Fruit fly (Drosophila melanogaster): ENCODE measurements around the gene lost.

The lost gene

DNA sequence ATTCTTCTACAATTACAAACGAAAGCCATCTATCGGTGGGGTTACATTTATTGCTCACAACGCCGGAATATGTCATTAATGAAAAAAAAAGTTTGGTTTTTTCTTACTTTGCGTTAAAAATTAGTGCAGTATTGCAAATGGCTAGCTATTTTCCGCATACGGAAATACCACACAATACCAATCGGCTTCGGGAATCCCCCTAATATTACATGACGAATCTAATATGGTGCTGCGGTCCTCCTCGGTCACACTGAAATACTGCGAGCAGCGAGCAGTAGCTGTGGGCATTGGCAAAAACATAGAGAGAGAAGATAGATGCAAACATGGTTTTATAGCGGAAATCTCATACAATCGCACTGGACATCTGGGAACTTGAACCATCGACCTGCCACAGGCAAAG, 15.4 kb upstream of the lost start, which contains the start of gene tub (continued):
- peak; percentile 57 for TF ChIP-seq CG14710 (tag; optimal IDR thresholded peaks at IDR 0.05)
- no peak for TF ChIP-seq CG10147 (GFP tag; optimal IDR thresholded peaks at IDR 0.05)
- peak; percentile 6 for TF ChIP-seq CG7556 (GFP tag; optimal IDR thresholded peaks at IDR 0.05)
- no peak for TF ChIP-seq disco-r (GFP tag; optimal IDR thresholded peaks at IDR 0.05)
- TF ChIP-seq ssp (GFP tag; IDR thresholded peaks at IDR 0.05): peak; percentile 72
- no peak for TF ChIP-seq D (optimal IDR thresholded peaks at IDR 0.05)
- TF ChIP-seq D (GFP tag; optimal IDR thresholded peaks at IDR 0.05): no peak
- no peak for TF ChIP-seq CG11093 (GFP tag; IDR thresholded peaks at IDR 0.05)
- TF ChIP-seq z (GFP tag; IDR thresholded peaks at IDR 0.05): no peak
- TF ChIP-seq dmrt11E (tag; optimal IDR thresholded peaks at IDR 0.05): peak; percentile 12
- no peak for TF ChIP-seq Camta (GFP tag; optimal IDR thresholded peaks at IDR 0.05)
- no peak for TF ChIP-seq CG12942 (GFP tag; optimal IDR thresholded peaks at IDR 0.05)
- peak; percentile 44 for TF ChIP-seq CG18262 (tag; optimal IDR thresholded peaks at IDR 0.05)
- peak; percentile 40; the same call in 1 of the 2 replicates for TF ChIP-seq CG14014 (GFP tag; IDR thresholded peaks at IDR 0.05)
- peak; percentile 43 for TF ChIP-seq Nf-YC (tag; optimal IDR thresholded peaks at IDR 0.05)
- peak; percentile 38; the same call in 1 of the 2 replicates for TF ChIP-seq lmd (GFP tag; IDR thresholded peaks at IDR 0.05)
- TF ChIP-seq fu2 (GFP tag; optimal IDR thresholded peaks at IDR 0.05): no peak
- TF ChIP-seq zen (tag; optimal IDR thresholded peaks at IDR 0.05): peak; percentile 67
- no peak for TF ChIP-seq CG6272 (GFP tag; IDR thresholded peaks at IDR 0.05)
- no peak for TF ChIP-seq stc (GFP tag; IDR thresholded peaks at IDR 0.05)
- no peak for TF ChIP-seq Usf (GFP tag; optimal IDR thresholded peaks at IDR 0.05)
- no peak for TF ChIP-seq esg (GFP tag; conservative IDR thresholded peaks at IDR 0.05)
- TF ChIP-seq Bdp1 (GFP tag; optimal IDR thresholded peaks at IDR 0.05): no peak
- peak; percentile 84 for TF ChIP-seq CG12659 (GFP tag; optimal IDR thresholded peaks at IDR 0.05)
- peak; percentile 63 for TF ChIP-seq Xbp1 (GFP tag; optimal IDR thresholded peaks at IDR 0.05)
- TF ChIP-seq Hr3 (GFP tag; optimal IDR thresholded peaks at IDR 0.05): peak; percentile 20
- TF ChIP-seq CG3838 (GFP tag; optimal IDR thresholded peaks at IDR 0.05): no peak
- no peak for TF ChIP-seq cato (GFP tag; optimal IDR thresholded peaks at IDR 0.05; ENCODE audit: borderline replicate concordance)
- peak; percentile 56 for TF ChIP-seq CG2712 (tag; optimal IDR thresholded peaks at IDR 0.05)
- peak; percentile 50 for TF ChIP-seq grau (tag; optimal IDR thresholded peaks at IDR 0.05)
- peak; percentile 6 for TF ChIP-seq CG3995 (GFP tag; optimal IDR thresholded peaks at IDR 0.05)
- TF ChIP-seq dan (GFP tag; IDR thresholded peaks at IDR 0.05): no peak
- no peak for TF ChIP-seq Neu2 (GFP tag; optimal IDR thresholded peaks at IDR 0.05; ENCODE audit: borderline replicate concordance)
- no peak for TF ChIP-seq CG7963 (GFP tag; IDR thresholded peaks at IDR 0.05; ENCODE audit: partially characterized antibody)
- TF ChIP-seq CG17361 (GFP tag; IDR thresholded peaks at IDR 0.05): no peak; the same call in 1 of the 3 replicates
- peak; percentile 87 for TF ChIP-seq pzg (GFP tag; optimal IDR thresholded peaks at IDR 0.05)
- no peak for TF ChIP-seq H2.0 (GFP tag; IDR thresholded peaks at IDR 0.05)
- TF ChIP-seq gem (tag; optimal IDR thresholded peaks at IDR 0.05): no peak
- no peak for TF ChIP-seq Ets65A (GFP tag)
- TF ChIP-seq Awh (GFP tag; IDR thresholded peaks at IDR 0.05): no peak
- TF ChIP-seq Med (GFP tag): peak; percentile 89
- no peak for TF ChIP-seq ato (GFP tag; IDR thresholded peaks at IDR 0.05; ENCODE audit: partially characterized antibody)
- TF ChIP-seq jigr1 (GFP tag; IDR thresholded peaks at IDR 0.05): no peak; the same call in 2 of the 3 replicates
- TF ChIP-seq CrebB (tag; optimal IDR thresholded peaks at IDR 0.05): peak; percentile 32
- TF ChIP-seq CG10321 (GFP tag; IDR thresholded peaks at IDR 0.05): no peak
- TF ChIP-seq CG34224 (GFP tag; IDR thresholded peaks at IDR 0.05; ENCODE audit: partially characterized antibody): 0 out of 3 replicates have a peak, but pooled peaks have one; percentile 30
- TF ChIP-seq twi (tag; optimal IDR thresholded peaks at IDR 0.05): peak; percentile 39
- TF ChIP-seq CG3726 (GFP tag; IDR thresholded peaks at IDR 0.05): no peak
- no peak for TF ChIP-seq bcd (GFP tag; optimal IDR thresholded peaks at IDR 0.05)
- TF ChIP-seq nau (GFP tag; optimal IDR thresholded peaks at IDR 0.05): no peak
- TF ChIP-seq HmgZ (tag; optimal IDR thresholded peaks at IDR 0.05): peak; percentile 76
- no peak for TF ChIP-seq CG12299 (tag; optimal IDR thresholded peaks at IDR 0.05)

All from whole organism, embryonic.